Fruit fly (Drosophila melanogaster) whole organism, wandering third instar larva: ENCODE results near the gene Pax.

Experiments used
- Abd-B ChIP-seq: fragments of >200 bp; optimal IDR thresholded peaks from 2 replicates; lab custom pipeline; 2017; ENCODE audit warnings: missing biosample characterization, missing genetic modification characterization
- CG32264 ChIP-seq: fragments of 200-800 bp; sonication (Bioruptor generic); optimal IDR thresholded peaks from 2 replicates; lab custom pipeline; 2016; ENCODE audit warnings: missing biosample characterization, missing genetic modification characterization
- CG9705 ChIP-seq: fragments of 200-800 bp; sonication (Bioruptor generic); optimal IDR thresholded peaks from 2 replicates; lab custom pipeline; 2018; ENCODE audit warnings: missing biosample characterization, mild to moderate bottlenecking, missing genetic modification characterization
- CrebA ChIP-seq: fragments of 200-800 bp; sonication (Bioruptor generic); optimal IDR thresholded peaks from 2 replicates; lab custom pipeline; 2016; ENCODE audit warnings: missing biosample characterization, mild to moderate bottlenecking, missing genetic modification characterization, borderline replicate concordance
- Dfd ChIP-seq: fragments of >200 bp; optimal IDR thresholded peaks from 2 replicates; lab custom pipeline; 2017; ENCODE audit warnings: missing biosample characterization, missing genetic modification characterization
- Dif ChIP-seq: fragments of 200-275, 200-300 bp; sonication (Bioruptor generic); optimal IDR thresholded peaks from 2 replicates; lab custom pipeline; 2018; ENCODE audit warnings: missing biosample characterization, missing genetic modification characterization; ENCODE audit not compliant: partially characterized antibody
- GATAd ChIP-seq: sonication (Bioruptor generic); optimal IDR thresholded peaks from 2 replicates; lab custom pipeline; 2016; ENCODE audit warnings: missing biosample characterization, missing genetic modification characterization
- HLH106 ChIP-seq: fragments of 200-800 bp; optimal IDR thresholded peaks from 3 replicates; lab custom pipeline; 2019; ENCODE audit warnings: missing biosample characterization, mild to moderate bottlenecking, missing genetic modification characterization, moderate library complexity
- Hnf4 ChIP-seq: fragments of 200-800 bp; sonication (Bioruptor generic); optimal IDR thresholded peaks from 2 replicates; lab custom pipeline; 2016; ENCODE audit warnings: missing biosample characterization, mild to moderate bottlenecking, missing genetic modification characterization
- Hr83 ChIP-seq: fragments of 200-300 bp; sonication (Bioruptor generic); optimal IDR thresholded peaks from 2 replicates; lab custom pipeline; 2016; ENCODE audit warnings: missing biosample characterization, mild to moderate bottlenecking, missing genetic modification characterization, moderate library complexity; ENCODE audit not compliant: poor library complexity, severe bottlenecking
- Jra ChIP-seq: sonication (Bioruptor generic); optimal IDR thresholded peaks from 2 replicates; lab custom pipeline; 2016; ENCODE audit warnings: missing biosample characterization, missing genetic modification characterization
- Myc ChIP-seq: fragments of >200 bp; optimal IDR thresholded peaks from 2 replicates; lab custom pipeline; 2017
- OdsH ChIP-seq: fragments of 200-800 bp; sonication (Bioruptor generic); optimal IDR thresholded peaks from 2 replicates; lab custom pipeline; 2016; ENCODE audit warnings: missing biosample characterization, mild to moderate bottlenecking, missing genetic modification characterization
- Rel ChIP-seq, 2 experiments: fragments of 200-800 bp; sonication (Bioruptor generic) in 1 of 2; optimal IDR thresholded peaks; 2 replicates in 1 of 2; 3 replicates in 1 of 2; lab custom pipeline; 2016 to 2019; ENCODE audit warnings: mild to moderate bottlenecking in 2 of 2, missing biosample characterization in 2 of 2, missing genetic modification characterization in 2 of 2, moderate library complexity in 1 of 2
- Sp1 ChIP-seq: fragments of 200-800 bp; sonication (Bioruptor generic); optimal IDR thresholded peaks from 3 replicates; lab custom pipeline; 2019; ENCODE audit warnings: missing biosample characterization, mild to moderate bottlenecking, missing genetic modification characterization, moderate library complexity
- Vsx2 ChIP-seq: fragments of 200-300, 225-300 bp; sonication (Bioruptor generic); optimal IDR thresholded peaks from 2 replicates; lab custom pipeline; 2018; ENCODE audit warnings: missing biosample characterization, missing genetic modification characterization; ENCODE audit not compliant: partially characterized antibody
- br ChIP-seq: fragments of 200-800 bp; sonication (Bioruptor generic); optimal IDR thresholded peaks from 2 replicates; lab custom pipeline; 2016; ENCODE audit warnings: missing biosample characterization, missing genetic modification characterization
- brk ChIP-seq: fragments of 200-800 bp; sonication (Bioruptor generic); optimal IDR thresholded peaks from 2 replicates; lab custom pipeline; 2016; ENCODE audit warnings: missing biosample characterization, mild to moderate bottlenecking, missing genetic modification characterization
- dl ChIP-seq, 2 experiments: fragments of 175-275, 200-275 bp in 1 of 2; fragments of 200-275 bp in 1 of 2; sonication (Bioruptor generic); optimal IDR thresholded peaks; lab custom pipeline; 2018; ENCODE audit warnings: mild to moderate bottlenecking in 2 of 2, missing biosample characterization in 2 of 2, missing genetic modification characterization in 2 of 2, moderate library complexity in 2 of 2; ENCODE audit not compliant: partially characterized antibody in 2 of 2, insufficient read depth in 1 of 2
- dmrt93B ChIP-seq: fragments of 200-800 bp; sonication (Bioruptor generic); optimal IDR thresholded peaks from 2 replicates; lab custom pipeline; 2018; ENCODE audit warnings: missing biosample characterization, mild to moderate bottlenecking, missing genetic modification characterization
- dsf ChIP-seq: sonication (Bioruptor generic); optimal IDR thresholded peaks from 2 replicates; lab custom pipeline; 2016; ENCODE audit warnings: missing biosample characterization, missing genetic modification characterization, borderline replicate concordance
- ey ChIP-seq: fragments of 200-800 bp; sonication (Bioruptor generic); optimal IDR thresholded peaks from 2 replicates; lab custom pipeline; 2016; ENCODE audit warnings: missing biosample characterization, missing genetic modification characterization
- foxo ChIP-seq, 2 experiments: fragments of 200-800 bp; sonication (Bioruptor generic); optimal IDR thresholded peaks; 2 replicates in 1 of 2; 3 replicates in 1 of 2; lab custom pipeline; 2016 to 2017; ENCODE audit warnings: missing biosample characterization in 2 of 2, missing genetic modification characterization in 2 of 2
- fru ChIP-seq: fragments of 200-800 bp; sonication (Bioruptor generic); optimal IDR thresholded peaks from 3 replicates; lab custom pipeline; 2016; ENCODE audit warnings: missing biosample characterization, mild to moderate bottlenecking, missing genetic modification characterization
- h ChIP-seq: fragments of 200-800 bp; sonication (Bioruptor generic); optimal IDR thresholded peaks from 3 replicates; lab custom pipeline; 2016; ENCODE audit warnings: missing biosample characterization, mild to moderate bottlenecking, missing genetic modification characterization
- jim ChIP-seq: fragments of 175-275, 200-325 bp; sonication (Bioruptor generic); optimal IDR thresholded peaks from 2 replicates; lab custom pipeline; 2016; ENCODE audit warnings: missing biosample characterization, mild to moderate bottlenecking, missing genetic modification characterization
- lola ChIP-seq: fragments of >200 bp; optimal IDR thresholded peaks from 2 replicates; lab custom pipeline; 2017; ENCODE audit warnings: missing biosample characterization, missing genetic modification characterization
- pan ChIP-seq: fragments of >200 bp; optimal IDR thresholded peaks from 2 replicates; lab custom pipeline; 2017
- psq ChIP-seq: fragments of 200-800 bp; sonication (Bioruptor generic); optimal IDR thresholded peaks from 3 replicates; lab custom pipeline; 2017; ENCODE audit warnings: missing biosample characterization, mild to moderate bottlenecking, missing genetic modification characterization, moderate library complexity
- sage ChIP-seq: fragments of 200-800 bp; sonication (Bioruptor generic); optimal IDR thresholded peaks from 2 replicates; lab custom pipeline; 2016; ENCODE audit warnings: missing biosample characterization, mild to moderate bottlenecking, missing genetic modification characterization
- usp ChIP-seq: fragments of >200 bp; optimal IDR thresholded peaks from 2 replicates; lab custom pipeline; 2017; ENCODE audit warnings: missing biosample characterization, missing genetic modification characterization
- woc ChIP-seq: sonication (Bioruptor generic); optimal IDR thresholded peaks from 2 replicates; lab custom pipeline; 2016; ENCODE audit warnings: missing biosample characterization, mild to moderate bottlenecking, missing genetic modification characterization

Gene Pax

dm6 chr2L:19426330-19426781, at the start of gene Pax:
Pax (minus strand) TSS chr2L:19426596.
- TF ChIP-seq Hr83 (GFP tag; lab: Kevin White, UChicago) (peak; percentile 43), dmrt93B (GFP tag; lab: Kevin White, UChicago) (no peak), psq (GFP tag; lab: Kevin White, UChicago) (no peak), Dif (GFP tag; lab: Kevin White, UChicago) (peak; percentile 27), Jra (GFP tag; lab: Kevin White, UChicago) (peak; percentile 65), brk (GFP tag; lab: Kevin White, UChicago) (no peak), Sp1 (GFP tag; lab: Kevin White, UChicago) (peak; percentile 43)

DNA sequence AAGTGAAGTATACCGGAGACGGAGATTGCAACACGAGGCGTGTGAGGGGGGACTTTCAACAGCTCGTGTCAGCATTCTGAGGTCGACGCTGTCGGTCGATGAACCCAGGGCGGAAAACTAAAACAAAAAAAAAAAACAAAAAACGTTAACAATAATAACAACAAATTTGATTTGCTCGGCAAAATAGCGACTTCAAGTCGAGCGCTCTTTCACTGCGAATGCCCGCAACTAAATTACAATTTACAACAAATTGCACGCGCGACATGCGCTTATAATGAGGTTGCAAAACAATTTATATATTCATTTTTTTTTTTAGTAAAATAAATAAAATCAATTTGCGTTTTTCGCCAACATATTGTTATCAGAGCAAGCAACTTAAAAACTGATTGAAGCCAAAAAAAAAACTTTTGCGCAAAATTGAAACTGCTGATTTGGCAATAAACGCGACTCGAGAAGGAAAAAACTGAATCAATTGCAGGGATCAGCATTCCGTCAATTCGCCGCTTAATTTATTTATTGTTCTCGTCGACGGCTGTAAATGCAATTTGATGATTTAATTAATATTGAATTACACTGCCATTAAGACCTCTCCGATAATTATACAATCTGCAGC, 47.1 kb upstream of the Pax start:
- no peak for TF ChIP-seq sage
- no peak for TF ChIP-seq CrebA (GFP tag; lab: Kevin White, UChicago)
- no peak for TF ChIP-seq pan (lab: Kevin White, UChicago)
- no peak for TF ChIP-seq Abd-B (GFP tag; lab: Kevin White, UChicago)
- no peak for TF ChIP-seq Dfd (GFP tag; lab: Kevin White, UChicago)
- TF ChIP-seq h (GFP tag; lab: Kevin White, UChicago): no peak
- no peak for TF ChIP-seq GATAd (GFP tag; lab: Kevin White, UChicago)
- TF ChIP-seq woc (GFP tag; lab: Kevin White, UChicago): no peak
- no peak for TF ChIP-seq Rel (GFP tag; optimal IDR thresholded peaks at IDR 0.05; lab: Kevin White, UChicago)
- TF ChIP-seq Rel (tag; optimal IDR thresholded peaks at IDR 0.05; lab: Kevin White, UChicago): no peak
- no peak for TF ChIP-seq Vsx2 (GFP tag; lab: Kevin White, UChicago)
- no peak for TF ChIP-seq CG9705 (GFP tag; lab: Kevin White, UChicago)
- no peak for TF ChIP-seq CG32264 (GFP tag; lab: Kevin White, UChicago)
- TF ChIP-seq fru (GFP tag; lab: Kevin White, UChicago): no peak
- no peak for TF ChIP-seq br (GFP tag; lab: Kevin White, UChicago)
- TF ChIP-seq Sp1 (GFP tag; lab: Kevin White, UChicago): no peak
- no peak for TF ChIP-seq Jra (GFP tag; lab: Kevin White, UChicago)
- TF ChIP-seq Hnf4 (GFP tag; lab: Kevin White, UChicago): no peak

DNA sequence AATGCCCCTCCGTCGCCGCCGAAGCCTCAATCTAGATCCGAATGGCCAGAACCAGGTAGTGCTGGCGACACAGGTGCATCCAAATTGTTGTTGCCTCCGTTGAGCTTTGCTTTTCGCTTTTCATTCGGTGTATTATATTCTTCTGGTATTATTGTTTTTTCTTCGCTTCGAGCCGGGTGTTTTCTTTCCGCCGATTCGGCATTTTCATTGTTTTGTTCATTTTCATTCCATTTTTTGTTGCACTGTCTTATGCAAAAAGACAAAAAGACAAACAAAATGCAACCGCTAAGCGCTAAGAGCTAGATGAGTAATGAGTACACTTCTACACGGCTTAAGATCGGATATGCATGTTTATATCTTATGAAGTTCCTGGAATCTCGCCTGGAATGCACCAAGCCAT, 45.9 kb upstream of the Pax start:
- TF ChIP-seq psq (GFP tag; lab: Kevin White, UChicago) (no peak), ey (GFP tag; lab: Kevin White, UChicago) (no peak), CG9705 (GFP tag; lab: Kevin White, UChicago) (no peak), usp (GFP tag; lab: Kevin White, UChicago) (no peak), Myc (no peak), brk (GFP tag; lab: Kevin White, UChicago) (no peak), HLH106 (no peak), pan (lab: Kevin White, UChicago) (no peak), foxo (GFP tag; optimal IDR thresholded peaks at IDR 0.05; lab: Kevin White, UChicago) (no peak), Dif (GFP tag; lab: Kevin White, UChicago) (no peak), fru (GFP tag; lab: Kevin White, UChicago) (no peak), woc (GFP tag; lab: Kevin White, UChicago) (no peak), Dfd (GFP tag; lab: Kevin White, UChicago) (no peak), Hr83 (GFP tag; lab: Kevin White, UChicago) (no peak), OdsH (no peak), lola (GFP tag; lab: Kevin White, UChicago) (no peak), dl (GFP tag; optimal IDR thresholded peaks at IDR 0.05; lab: Kevin White, UChicago; ENCODE audit: insufficient read depth in 1 of 2, partially characterized antibody in 2 of 2) (no peak), Hnf4 (GFP tag; lab: Kevin White, UChicago) (no peak), jim (GFP tag; lab: Kevin White, UChicago) (no peak)

DNA sequence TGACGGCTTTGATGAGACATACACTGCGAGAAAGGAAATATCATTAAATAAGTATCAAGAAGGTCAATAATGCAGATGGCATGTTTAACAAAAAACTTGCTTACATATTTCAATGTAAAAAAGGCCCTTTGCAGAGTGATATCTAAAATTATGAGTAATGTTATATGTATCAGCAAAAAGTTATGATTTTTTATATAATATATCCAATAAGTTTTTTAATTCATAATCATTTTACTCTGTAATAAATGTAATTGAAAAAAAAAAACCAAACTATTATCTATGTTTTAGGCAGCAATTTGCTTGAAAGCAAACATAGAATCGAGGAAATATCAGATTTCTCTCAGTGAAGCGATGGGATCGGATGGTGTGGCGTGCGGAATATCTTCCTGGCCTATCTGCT, 43.4 kb upstream of the Pax start:
- TF ChIP-seq Dfd (GFP tag; lab: Kevin White, UChicago) (no peak), dl (GFP tag; optimal IDR thresholded peaks at IDR 0.05; lab: Kevin White, UChicago; ENCODE audit: insufficient read depth in 1 of 2, partially characterized antibody in 2 of 2) (no peak), Hnf4 (GFP tag; lab: Kevin White, UChicago) (no peak), pan (lab: Kevin White, UChicago) (no peak), dsf (GFP tag; lab: Kevin White, UChicago) (no peak), ey (GFP tag; lab: Kevin White, UChicago) (no peak)
- TF ChIP-seq, all 38 proteins: peak for 0
